Fruit fly (Drosophila melanogaster) ovary, adult (tissue): ENCODE data around the gene CG7601.

Experiments used
- CG17801 ChIP-seq: fragments of 200-800 bp; optimal IDR thresholded peaks from 2 replicates; lab custom pipeline; 2019; ENCODE audit warnings: missing biosample characterization, mild to moderate bottlenecking, missing genetic modification characterization, moderate library complexity; ENCODE audit not compliant: partially characterized antibody

The CG7601 gene

dm6 chr3R:29757226-29757625 is 20.7 kb upstream of the CG7601 start:
- TF ChIP-seq CG17801 (GFP tag; lab: Kevin White, UChicago): no peak

dm6 chr3R:29756153-29756552 is 19.6 kb upstream of the CG7601 start:
- no peak for TF ChIP-seq CG17801 (GFP tag; lab: Kevin White, UChicago)

- no peak for TF ChIP-seq CG17801 (GFP tag; lab: Kevin White, UChicago)
These were observed 18.7 kb upstream of the CG7601 start for dm6 chr3R:29755248-29755647.

- TF ChIP-seq CG17801 (GFP tag; lab: Kevin White, UChicago): no peak
These were observed 12.9 kb upstream of the CG7601 start for dm6 chr3R:29749304-29750066.

- TF ChIP-seq CG17801 (GFP tag; lab: Kevin White, UChicago): peak; percentile 5
These were observed 12.2 kb upstream of the CG7601 start, which contains the start of the genes ATPsyngamma and yata for dm6 chr3R:29748591-29749303. Gene ATPsyngamma, minus strand, starts transcription at chr3R:29749163. Gene yata, plus strand, starts transcription at chr3R:29749219.

- peak; percentile 89 for TF ChIP-seq CG17801 (GFP tag; lab: Kevin White, UChicago)
These were observed 8.5 kb upstream of the CG7601 start, which contains the start of the genes Wdr24 and IntS11 for dm6 chr3R:29745056-29745455. Gene Wdr24, minus strand, starts transcription at chr3R:29745092. Gene IntS11, plus strand, starts transcription at chr3R:29745337.

dm6 chr3R:29740078-29740477 is 3.5 kb upstream of the CG7601 start:
- no peak for TF ChIP-seq CG17801 (GFP tag; lab: Kevin White, UChicago)

dm6 chr3R:29737891-29738290 is 1.3 kb upstream of the CG7601 start, which contains the start of gene Gnpnat:
Gene Gnpnat, plus strand, starts transcription at chr3R:29738275.
- peak; percentile 64 for TF ChIP-seq CG17801 (GFP tag; lab: Kevin White, UChicago)

- TF ChIP-seq CG17801 (GFP tag; lab: Kevin White, UChicago): no peak
These were observed 10.3 kb downstream of the CG7601 start for dm6 chr3R:29726277-29726676.

dm6 chr3R:29725577-29726240 is 10.8 kb downstream of the CG7601 start, which contains the start of gene Kul:
Gene Kul, plus strand, starts transcription at chr3R:29725830.
- peak; percentile 5 for TF ChIP-seq CG17801 (GFP tag; lab: Kevin White, UChicago)

- no peak for TF ChIP-seq CG17801 (GFP tag; lab: Kevin White, UChicago)
These were observed 11.8 kb downstream of the CG7601 start, which contains the start of the genes Naa40 and CG18731 for dm6 chr3R:29724745-29725144. Gene Naa40, minus strand, starts transcription at chr3R:29724950. Gene CG18731, plus strand, starts transcription at chr3R:29725027.

- peak; percentile 44 for TF ChIP-seq CG17801 (GFP tag; lab: Kevin White, UChicago)
These were observed 13.4 kb downstream of the CG7601 start, which contains the start of gene Pcd for dm6 chr3R:29723048-29723656. Gene Pcd, plus strand, starts transcription at chr3R:29723163.

- TF ChIP-seq CG17801 (GFP tag; lab: Kevin White, UChicago): no peak
These were observed 14.3 kb downstream of the CG7601 start, which contains the start of gene CG34296 for dm6 chr3R:29722238-29722637. Gene CG34296, plus strand, starts transcription at chr3R:29722538.

dm6 chr3R:29718363-29718762 is 18.2 kb downstream of the CG7601 start, which contains the start of gene CG15506:
Gene CG15506, plus strand, starts transcription at chr3R:29718663.
- no peak for TF ChIP-seq CG17801 (GFP tag; lab: Kevin White, UChicago)
